Fruit fly (Drosophila melanogaster): ENCODE measurements around the gene CG14641.

CG14641 gene

dm6 chr3R:4197055-4197454, 35.1 kb downstream of the CG14641 start, which contains the start of gene beta-Man (continued):
- no peak for TF ChIP-seq NC2α (GFP tag; optimal IDR thresholded peaks at IDR 0.05)
- TF ChIP-seq shn (GFP tag; optimal IDR thresholded peaks at IDR 0.05) = no peak
- TF ChIP-seq CG14860 (GFP tag; IDR thresholded peaks at IDR 0.05; ENCODE audit: partially characterized antibody) = no peak
- no peak for TF ChIP-seq az2 (GFP tag; optimal IDR thresholded peaks at IDR 0.05)
- no peak for TF ChIP-seq twi (tag; optimal IDR thresholded peaks at IDR 0.05)
- no peak for TF ChIP-seq rib (GFP tag; IDR thresholded peaks at IDR 0.05)
- TF ChIP-seq mld (GFP tag; IDR thresholded peaks at IDR 0.05; ENCODE audit: partially characterized antibody) = peak; percentile 52; the same call in 1 of the 3 replicates
- no peak for TF ChIP-seq YL-1 (GFP tag; optimal IDR thresholded peaks at IDR 0.05)
- TF ChIP-seq CG2129 (GFP tag; IDR thresholded peaks at IDR 0.05; ENCODE audit: partially characterized antibody) = 0 out of 2 replicates have a peak, but pooled peaks have one; percentile 22
- no peak for TF ChIP-seq corto (GFP tag; optimal IDR thresholded peaks at IDR 0.05)
- TF ChIP-seq CG1602 (GFP tag; optimal IDR thresholded peaks at IDR 0.05) = no peak
- TF ChIP-seq CoRest (tag; optimal IDR thresholded peaks at IDR 0.05) = no peak
- TF ChIP-seq wor (GFP tag; IDR thresholded peaks at IDR 0.05) = no peak
- TF ChIP-seq hb (GFP tag; IDR thresholded peaks at IDR 0.05; ENCODE audit: partially characterized antibody) = no peak
- TF ChIP-seq ssp (GFP tag; IDR thresholded peaks at IDR 0.05) = no peak
- TF ChIP-seq nau (GFP tag; optimal IDR thresholded peaks at IDR 0.05) = no peak
- no peak for TF ChIP-seq ara (GFP tag; IDR thresholded peaks at IDR 0.05)
- no peak for TF ChIP-seq CG6854 (GFP tag; optimal IDR thresholded peaks at IDR 0.05)
- no peak for TF ChIP-seq CG9876 (GFP tag; optimal IDR thresholded peaks at IDR 0.05)
- TF ChIP-seq Nf-YA (GFP tag; IDR thresholded peaks at IDR 0.05) = no peak
- TF ChIP-seq caup (GFP tag; optimal IDR thresholded peaks at IDR 0.05; ENCODE audit: severe bottlenecking) = no peak
- no peak for TF ChIP-seq Hmx (GFP tag; optimal IDR thresholded peaks at IDR 0.05)
- peak; percentile 98 for TF ChIP-seq CG15514 (GFP tag; optimal IDR thresholded peaks at IDR 0.05)
- TF ChIP-seq pum (GFP tag; optimal IDR thresholded peaks at IDR 0.05) = no peak
- TF ChIP-seq CG12391 (tag; optimal IDR thresholded peaks at IDR 0.05) = no peak
- TF ChIP-seq insv (GFP tag; optimal IDR thresholded peaks at IDR 0.05) = no peak
- no peak for TF ChIP-seq fd64A (GFP tag; optimal IDR thresholded peaks at IDR 0.05)
- TF ChIP-seq CG8765 (GFP tag; IDR thresholded peaks at IDR 0.05) = no peak
- TF ChIP-seq CG14667 (GFP tag; IDR thresholded peaks at IDR 0.05) = no peak
- TF ChIP-seq HLHmδ (GFP tag; optimal IDR thresholded peaks at IDR 0.05) = peak; percentile 11
- TF ChIP-seq fu2 (GFP tag; optimal IDR thresholded peaks at IDR 0.05) = no peak
- TF ChIP-seq ham (GFP tag; IDR thresholded peaks at IDR 0.05) = no peak
- no peak for TF ChIP-seq CG9727 (GFP tag; optimal IDR thresholded peaks at IDR 0.05)
- no peak for TF ChIP-seq nmo (GFP tag; optimal IDR thresholded peaks at IDR 0.05)
- TF ChIP-seq CG17912 (GFP tag; optimal IDR thresholded peaks at IDR 0.05) = no peak
- TF ChIP-seq CG18476 (GFP tag; optimal IDR thresholded peaks at IDR 0.05) = no peak
- no peak for TF ChIP-seq mirr (GFP tag; optimal IDR thresholded peaks at IDR 0.05)
- no peak for TF ChIP-seq sna (GFP tag; IDR thresholded peaks at IDR 0.05; ENCODE audit: partially characterized antibody)
- no peak for TF ChIP-seq cato (GFP tag; optimal IDR thresholded peaks at IDR 0.05; ENCODE audit: borderline replicate concordance)
- no peak for TF ChIP-seq Myb (GFP tag; optimal IDR thresholded peaks at IDR 0.05)
- peak; percentile 94 for TF ChIP-seq CG18011 (GFP tag; optimal IDR thresholded peaks at IDR 0.05)
- TF ChIP-seq CG30020 (tag; optimal IDR thresholded peaks at IDR 0.05) = peak; percentile 84
- TF ChIP-seq bowl (GFP tag; IDR thresholded peaks at IDR 0.05) = no peak
- no peak for TF ChIP-seq CG1792 (GFP tag; optimal IDR thresholded peaks at IDR 0.05)
- no peak for TF ChIP-seq CG8281 (tag; optimal IDR thresholded peaks at IDR 0.05)
- TF ChIP-seq Spps (tag; optimal IDR thresholded peaks at IDR 0.05) = no peak
- TF ChIP-seq CG34422 (GFP tag; IDR thresholded peaks at IDR 0.05) = no peak
- peak; percentile 32 for TF ChIP-seq dm (GFP tag; optimal IDR thresholded peaks at IDR 0.05)
- TF ChIP-seq psq (GFP tag; optimal IDR thresholded peaks at IDR 0.05) = no peak
- no peak for TF ChIP-seq Dad (GFP tag; optimal IDR thresholded peaks at IDR 0.05)
- no peak for TF ChIP-seq NK7.1 (GFP tag; optimal IDR thresholded peaks at IDR 0.05)

All from whole organism, embryonic.